Worm (Caenorhabditis elegans) whole organism, L2 larva: ENCODE results near the gene vps-53.

Experiments
- F13H6.1 ChIP-seq: sonication (generic microtip); optimal IDR thresholded peaks from 2 replicates; lab custom pipeline; 2016; ENCODE audit warnings: missing genetic modification characterization, missing compliant biosample characterization
- R02D3.7 ChIP-seq: fragments of 150-350 bp; optimal IDR thresholded peaks from 2 replicates; lab custom pipeline; 2014; ENCODE audit warnings: missing biosample characterization, missing genetic modification characterization
- Y55F3AM.14 ChIP-seq: fragments of 200-800 bp; sonication (Bioruptor generic); optimal IDR thresholded peaks from 2 replicates; lab custom pipeline; 2018; ENCODE audit warnings: mild to moderate bottlenecking, missing genetic modification characterization, missing compliant biosample characterization
- alr-1 ChIP-seq: fragments of 150-350 bp; optimal IDR thresholded peaks from 2 replicates; lab custom pipeline; 2014; ENCODE audit warnings: missing biosample characterization, missing genetic modification characterization
- ama-1 ChIP-seq: fragments of 150-350 bp; optimal IDR thresholded peaks from 2 replicates; lab custom pipeline; 2018; ENCODE audit warnings: inconsistent platforms
- ceh-16 ChIP-seq: fragments of 150-350 bp; optimal IDR thresholded peaks from 2 replicates; lab custom pipeline; 2014; ENCODE audit warnings: missing biosample characterization, missing genetic modification characterization
- ceh-82 ChIP-seq: fragments of 150-350 bp; optimal IDR thresholded peaks from 2 replicates; lab custom pipeline; 2014; ENCODE audit warnings: missing biosample characterization, missing genetic modification characterization
- crh-2 ChIP-seq: sonication (generic microtip); optimal IDR thresholded peaks from 2 replicates; lab custom pipeline; 2017; ENCODE audit warnings: missing biosample characterization, missing genetic modification characterization
- dmd-4 ChIP-seq: sonication (generic microtip); optimal IDR thresholded peaks from 2 replicates; lab custom pipeline; 2017; ENCODE audit warnings: missing biosample characterization, missing genetic modification characterization
- egl-27 ChIP-seq: sonication (generic microtip); optimal IDR thresholded peaks from 3 replicates; lab custom pipeline; 2017; ENCODE audit warnings: missing biosample characterization, missing genetic modification reagents, missing genetic modification characterization
- elt-1 ChIP-seq: fragments of 150-350 bp; optimal IDR thresholded peaks from 2 replicates; lab custom pipeline; 2014; ENCODE audit warnings: missing biosample characterization, missing genetic modification characterization
- fos-1 ChIP-seq: fragments of 150-350 bp; optimal IDR thresholded peaks from 2 replicates; lab custom pipeline; 2014; ENCODE audit warnings: missing biosample characterization, missing genetic modification characterization
- gmeb-1 ChIP-seq: fragments of 150-350 bp; optimal IDR thresholded peaks from 2 replicates; lab custom pipeline; 2014; ENCODE audit warnings: missing biosample characterization, missing genetic modification characterization
- lin-13 ChIP-seq: fragments of 150-350 bp; optimal IDR thresholded peaks from 2 replicates; lab custom pipeline; 2014; ENCODE audit warnings: missing biosample characterization, missing genetic modification reagents, missing genetic modification characterization
- lin-39 ChIP-seq: fragments of 150-350 bp; optimal IDR thresholded peaks from 2 replicates; lab custom pipeline; 2014; ENCODE audit warnings: missing biosample characterization, missing genetic modification reagents, missing genetic modification characterization
- mdl-1 ChIP-seq, 2 experiments: fragments of 150-350 bp in 1 of 2; sonication (generic microtip) in 1 of 2; optimal IDR thresholded peaks; 2 replicates each; lab custom pipeline; 2017; ENCODE audit warnings: missing biosample characterization in 2 of 2, missing genetic modification characterization in 2 of 2
- nhr-10 ChIP-seq: sonication (generic microtip); optimal IDR thresholded peaks from 2 replicates; lab custom pipeline; 2017; ENCODE audit warnings: missing biosample characterization, missing genetic modification characterization
- nhr-11 ChIP-seq: fragments of 150-350 bp; optimal IDR thresholded peaks from 2 replicates; lab custom pipeline; 2014; ENCODE audit warnings: missing biosample characterization, missing genetic modification characterization
- nhr-12 ChIP-seq: fragments of 150-350 bp; optimal IDR thresholded peaks from 2 replicates; lab custom pipeline; 2014; ENCODE audit warnings: missing biosample characterization, missing genetic modification characterization
- nhr-129 ChIP-seq: fragments of 150-350 bp; optimal IDR thresholded peaks from 2 replicates; lab custom pipeline; 2014; ENCODE audit warnings: missing biosample characterization, missing genetic modification characterization
- nhr-23 ChIP-seq: fragments of 150-350 bp; optimal IDR thresholded peaks from 2 replicates; lab custom pipeline; 2014; ENCODE audit warnings: missing biosample characterization, missing genetic modification reagents, missing genetic modification characterization
- nhr-237 ChIP-seq: fragments of 150-350 bp; optimal IDR thresholded peaks from 2 replicates; lab custom pipeline; 2014; ENCODE audit warnings: missing biosample characterization, missing genetic modification characterization
- nhr-25 ChIP-seq: fragments of 150-350 bp; sonication (generic microtip); optimal IDR thresholded peaks from 3 replicates; lab custom pipeline; 2014; ENCODE audit warnings: missing biosample characterization, missing genetic modification characterization
- nhr-6 ChIP-seq: fragments of 150-350 bp; optimal IDR thresholded peaks from 2 replicates; lab custom pipeline; 2014; ENCODE audit warnings: missing biosample characterization, missing genetic modification characterization
- nhr-77 ChIP-seq: fragments of 150-350 bp; optimal IDR thresholded peaks from 2 replicates; lab custom pipeline; 2014; ENCODE audit warnings: missing biosample characterization, missing genetic modification characterization
- skn-1 ChIP-seq: sonication (generic microtip); optimal IDR thresholded peaks from 2 replicates; lab custom pipeline; 2017; ENCODE audit warnings: missing biosample characterization, missing genetic modification characterization
- sma-9 ChIP-seq, 2 experiments: fragments of 150-350 bp in 1 of 2; sonication (generic microtip) in 1 of 2; optimal IDR thresholded peaks; 2 replicates each; lab custom pipeline; 2014 to 2016; ENCODE audit warnings: missing genetic modification characterization in 2 of 2, mild to moderate bottlenecking in 1 of 2, missing biosample characterization in 1 of 2, missing compliant biosample characterization in 1 of 2, missing genetic modification reagents in 1 of 2, moderate library complexity in 1 of 2
- snpc-4 ChIP-seq: fragments of 150-350 bp; optimal IDR thresholded peaks from 2 replicates; lab custom pipeline; 2014; ENCODE audit warnings: missing biosample characterization, missing genetic modification characterization
- unc-39 ChIP-seq: fragments of 150-350 bp; optimal IDR thresholded peaks from 2 replicates; lab custom pipeline; 2014; ENCODE audit warnings: missing biosample characterization, missing genetic modification characterization
- unc-55 ChIP-seq: fragments of 150-350 bp; sonication (generic microtip); optimal IDR thresholded peaks from 3 replicates; lab custom pipeline; 2014; ENCODE audit warnings: missing biosample characterization, missing genetic modification reagents, missing genetic modification characterization
- unc-62 ChIP-seq: fragments of 150-350 bp; optimal IDR thresholded peaks from 2 replicates; lab custom pipeline; 2014; ENCODE audit warnings: missing biosample characterization, missing genetic modification reagents, missing genetic modification characterization
- ztf-1 ChIP-seq: fragments of 200-800 bp; sonication (Bioruptor generic); conservative IDR thresholded peaks from 2 replicates; pipeline ENCODE4 v1.3.6; 2022; ENCODE audit warnings: missing genetic modification characterization, missing compliant biosample characterization

vps-53 gene

ce11 chrIII:9730407-9730806 lies 26.9 kb downstream of the vps-53 start:
- TF ChIP-seq unc-62 (GFP tag; lab: Kevin White, UChicago) (no peak), mdl-1 (tag; optimal IDR thresholded peaks at IDR 0.05; lab: Kevin White, UChicago) (no peak), nhr-12 (tag; lab: Kevin White, UChicago) (no peak), F13H6.1 (tag; lab: Kevin White, UChicago) (no peak), nhr-6 (tag; lab: Kevin White, UChicago) (no peak), nhr-11 (tag; lab: Kevin White, UChicago) (no peak), elt-1 (tag; lab: Kevin White, UChicago) (no peak), nhr-25 (tag; lab: Kevin White, UChicago) (no peak), nhr-77 (tag; lab: Kevin White, UChicago) (no peak), skn-1 (tag; lab: Kevin White, UChicago) (no peak), nhr-23 (no peak), ama-1 (lab: Kevin White, UChicago) (no peak), alr-1 (tag; lab: Kevin White, UChicago) (no peak), R02D3.7 (tag; lab: Kevin White, UChicago) (no peak), ztf-1 (GFP tag; lab: Robert Waterston, UW) (no peak), dmd-4 (tag; lab: Kevin White, UChicago) (no peak)

ce11 chrIII:9727439-9727838 lies 29.9 kb downstream of the vps-53 start, which contains the start of gene C07A9.12:
TSS of gene C07A9.12 (minus strand) at chrIII:9727539.
- TF ChIP-seq snpc-4 (tag; lab: Kevin White, UChicago) (no peak), nhr-23 (no peak), ceh-82 (tag; lab: Kevin White, UChicago) (no peak), egl-27 (tag; lab: Kevin White, UChicago) (no peak), nhr-10 (tag; lab: Kevin White, UChicago) (no peak), nhr-12 (tag; lab: Kevin White, UChicago) (no peak), elt-1 (tag; lab: Kevin White, UChicago) (no peak)

ce11 chrIII:9725114-9725513 lies 32.2 kb downstream of the vps-53 start, which contains the start of gene clec-162:
TSS of gene clec-162 (minus strand) at chrIII:9725214.
- TF ChIP-seq snpc-4 (tag; lab: Kevin White, UChicago) (no peak), Y55F3AM.14 (no peak), nhr-77 (tag; lab: Kevin White, UChicago) (no peak), nhr-11 (tag; lab: Kevin White, UChicago) (no peak), ceh-16 (no peak)

- peak; percentile 23 for TF ChIP-seq F13H6.1 (tag; lab: Kevin White, UChicago)
- TF ChIP-seq crh-2 (tag; lab: Kevin White, UChicago), result peak; percentile 60
- TF ChIP-seq sma-9 (GFP tag; optimal IDR thresholded peaks at IDR 0.05; lab: Kevin White, UChicago), result peak; percentile 71
- TF ChIP-seq sma-9 (tag; optimal IDR thresholded peaks at IDR 0.05; lab: Kevin White, UChicago), result no peak
- TF ChIP-seq unc-55 (GFP tag; lab: Kevin White, UChicago), result no peak
- peak; percentile 6 for TF ChIP-seq gmeb-1 (tag; lab: Kevin White, UChicago)
- TF ChIP-seq fos-1 (tag; lab: Kevin White, UChicago), result peak; percentile 86
Measured at ce11 chrIII:9721991-9722390, 35.3 kb downstream of the vps-53 start.

- TF ChIP-seq Y55F3AM.14, result no peak
- TF ChIP-seq alr-1 (tag; lab: Kevin White, UChicago), result no peak
- TF ChIP-seq nhr-10 (tag; lab: Kevin White, UChicago), result no peak
- no peak for TF ChIP-seq nhr-11 (tag; lab: Kevin White, UChicago)
- no peak for TF ChIP-seq unc-55 (GFP tag; lab: Kevin White, UChicago)
- TF ChIP-seq gmeb-1 (tag; lab: Kevin White, UChicago), result no peak
- TF ChIP-seq unc-62 (GFP tag; lab: Kevin White, UChicago), result no peak
- TF ChIP-seq lin-13 (GFP tag; lab: Kevin White, UChicago), result no peak
- no peak for TF ChIP-seq dmd-4 (tag; lab: Kevin White, UChicago)
- no peak for TF ChIP-seq nhr-25 (tag; lab: Kevin White, UChicago)
- no peak for TF ChIP-seq nhr-237 (tag; lab: Kevin White, UChicago)
- no peak for TF ChIP-seq unc-39
- TF ChIP-seq nhr-23, result no peak
- no peak for TF ChIP-seq lin-39 (tag; lab: Kevin White, UChicago)
- TF ChIP-seq crh-2 (tag; lab: Kevin White, UChicago), result no peak
- no peak for TF ChIP-seq nhr-129 (tag; lab: Kevin White, UChicago)
Measured at ce11 chrIII:9720191-9720590, 37.1 kb downstream of the vps-53 start, which contains the start of gene ncx-7. TSS of gene ncx-7 (minus strand) at chrIII:9720291.
